Worm (Caenorhabditis elegans) whole organism, L2 larva: Measurements from ENCODE around the gene R03D7.15.

Experiments
- dmd-4 ChIP-seq: sonication (generic microtip); optimal IDR thresholded peaks from 2 replicates; lab custom pipeline; 2017; ENCODE audit warnings: missing biosample characterization, missing genetic modification characterization
- elt-3 ChIP-seq: sonication (generic microtip); optimal IDR thresholded peaks from 2 replicates; lab custom pipeline; 2017; ENCODE audit warnings: missing biosample characterization, missing genetic modification characterization
- gmeb-1 ChIP-seq: fragments of 150-350 bp; optimal IDR thresholded peaks from 2 replicates; lab custom pipeline; 2014; ENCODE audit warnings: missing biosample characterization, missing genetic modification characterization
- lin-13 ChIP-seq: fragments of 150-350 bp; optimal IDR thresholded peaks from 2 replicates; lab custom pipeline; 2014; ENCODE audit warnings: missing biosample characterization, missing genetic modification reagents, missing genetic modification characterization
- lin-39 ChIP-seq: fragments of 150-350 bp; optimal IDR thresholded peaks from 2 replicates; lab custom pipeline; 2014; ENCODE audit warnings: missing biosample characterization, missing genetic modification reagents, missing genetic modification characterization
- nhr-237 ChIP-seq: fragments of 150-350 bp; optimal IDR thresholded peaks from 2 replicates; lab custom pipeline; 2014; ENCODE audit warnings: missing biosample characterization, missing genetic modification characterization
- snpc-4 ChIP-seq: fragments of 150-350 bp; optimal IDR thresholded peaks from 2 replicates; lab custom pipeline; 2014; ENCODE audit warnings: missing biosample characterization, missing genetic modification characterization
- unc-39 ChIP-seq: fragments of 150-350 bp; optimal IDR thresholded peaks from 2 replicates; lab custom pipeline; 2014; ENCODE audit warnings: missing biosample characterization, missing genetic modification characterization
- unc-55 ChIP-seq: fragments of 150-350 bp; sonication (generic microtip); optimal IDR thresholded peaks from 3 replicates; lab custom pipeline; 2014; ENCODE audit warnings: missing biosample characterization, missing genetic modification reagents, missing genetic modification characterization
- ztf-11 ChIP-seq: sonication (generic microtip); optimal IDR thresholded peaks from 2 replicates; lab custom pipeline; 2017; ENCODE audit warnings: missing biosample characterization, missing genetic modification characterization

ce11 chrII:10982017-10982416 is 40.0 kb downstream of the R03D7.15 start:
- no peak for TF ChIP-seq dmd-4 (tag; lab: Kevin White, UChicago)
- TF ChIP-seq ztf-11 (tag; lab: Kevin White, UChicago), result no peak
- no peak for TF ChIP-seq lin-39 (tag; lab: Kevin White, UChicago)
- TF ChIP-seq snpc-4 (tag; lab: Kevin White, UChicago), result no peak
- TF ChIP-seq unc-55 (GFP tag; lab: Kevin White, UChicago), result no peak
- no peak for TF ChIP-seq unc-39 (tag; lab: Kevin White, UChicago)
- TF ChIP-seq lin-13, result no peak
- TF ChIP-seq gmeb-1 (tag; lab: Kevin White, UChicago), result no peak
- TF ChIP-seq elt-3 (tag; lab: Kevin White, UChicago), result no peak
- TF ChIP-seq nhr-237 (tag; lab: Kevin White, UChicago), result no peak
